Worm (Caenorhabditis elegans) whole organism, early embryonic: ENCODE measurements around the gene T22B7.3.

Experiments
- B0310.2 ChIP-seq: sonication (generic microtip); optimal IDR thresholded peaks from 2 replicates; lab custom pipeline; 2016; ENCODE audit warnings: mild to moderate bottlenecking, missing genetic modification characterization, missing compliant biosample characterization
- F13C5.2 ChIP-seq: sonication (generic microtip); optimal IDR thresholded peaks from 2 replicates; lab custom pipeline; 2017; ENCODE audit warnings: mild to moderate bottlenecking, missing genetic modification characterization, inconsistent platforms, missing compliant biosample characterization
- aly-1 ChIP-seq: sonication (generic microtip); optimal IDR thresholded peaks from 2 replicates; lab custom pipeline; 2016; ENCODE audit warnings: missing genetic modification characterization, missing compliant biosample characterization
- ama-1 ChIP-seq: fragments of 150-350 bp; optimal IDR thresholded peaks from 2 replicates; lab custom pipeline; 2014
- ceh-13 ChIP-seq: fragments of 200-800 bp; sonication (Bioruptor generic); optimal IDR thresholded peaks from 2 replicates; lab custom pipeline; 2018; ENCODE audit warnings: mild to moderate bottlenecking, missing genetic modification characterization, missing compliant biosample characterization
- ceh-36 ChIP-seq: sonication (generic microtip); optimal IDR thresholded peaks from 2 replicates; lab custom pipeline; 2016; ENCODE audit warnings: missing genetic modification characterization, inconsistent platforms, missing compliant biosample characterization
- ets-7 ChIP-seq: sonication (generic microtip); optimal IDR thresholded peaks from 2 replicates; lab custom pipeline; 2016; ENCODE audit warnings: missing genotype, missing genetic modification characterization, missing compliant biosample characterization
- flt-1 ChIP-seq: fragments of 200-800 bp; sonication (Bioruptor generic); IDR thresholded peaks from 2 replicates; pipeline ENCODE4 v1.3.6; 2022; ENCODE audit warnings: missing genetic modification characterization, missing compliant biosample characterization
- hmbx-1 ChIP-seq: sonication (generic microtip); optimal IDR thresholded peaks from 2 replicates; lab custom pipeline; 2016; ENCODE audit warnings: mild to moderate bottlenecking, missing genetic modification characterization, missing compliant biosample characterization
- hmg-4 ChIP-seq: fragments of 200-800 bp; sonication (Bioruptor generic); optimal IDR thresholded peaks from 2 replicates; lab custom pipeline; 2018; ENCODE audit warnings: mild to moderate bottlenecking, missing genetic modification characterization, missing compliant biosample characterization
- hnd-1 ChIP-seq: sonication (generic microtip); optimal IDR thresholded peaks from 2 replicates; lab custom pipeline; 2016; ENCODE audit warnings: missing genetic modification characterization, missing compliant biosample characterization
- pes-1 ChIP-seq: fragments of 200-800 bp; sonication (Bioruptor generic); IDR thresholded peaks from 2 replicates; pipeline ENCODE4 v1.3.6; 2022; ENCODE audit warnings: missing genetic modification reagents, missing genetic modification characterization, missing compliant biosample characterization
- scrt-1 ChIP-seq: fragments of 200-800 bp; sonication (Bioruptor generic); IDR thresholded peaks from 2 replicates; pipeline ENCODE4 v1.3.6; 2022; ENCODE audit warnings: missing genetic modification characterization, missing compliant biosample characterization
- sea-1 ChIP-seq: fragments of 200-800 bp; sonication (Bioruptor generic); conservative IDR thresholded peaks from 2 replicates; pipeline ENCODE4 v1.3.6; 2022; ENCODE audit warnings: missing genetic modification characterization, missing compliant biosample characterization
- tbx-11 ChIP-seq: fragments of 200-800 bp; sonication (Bioruptor generic); IDR thresholded peaks from 2 replicates; pipeline ENCODE4 v1.3.6; 2022; ENCODE audit warnings: missing genetic modification characterization, missing compliant biosample characterization
- tbx-37 ChIP-seq: fragments of 200-800 bp; sonication (Bioruptor generic); conservative IDR thresholded peaks from 2 replicates; pipeline ENCODE4 v1.3.6; 2022; ENCODE audit warnings: missing genetic modification reagents, missing genetic modification characterization, missing compliant biosample characterization
- tra-4 ChIP-seq: sonication (generic microtip); optimal IDR thresholded peaks from 2 replicates; lab custom pipeline; 2017; ENCODE audit warnings: missing genetic modification characterization, missing compliant biosample characterization

The T22B7.3 gene

ce11 chrX:5699555-5699954 lies 52.4 kb downstream of the T22B7.3 start:
- TF ChIP-seq hmg-4 (no peak), sea-1 (GFP tag; lab: Robert Waterston, UW) (no peak), hmbx-1 (tag; lab: Kevin White, UChicago) (no peak), ceh-13 (no peak), scrt-1 (no peak), ama-1 (lab: Kevin White, UChicago) (no peak), F13C5.2 (tag; lab: Kevin White, UChicago) (no peak), ets-7 (tag; lab: Kevin White, UChicago) (no peak), aly-1 (tag; lab: Kevin White, UChicago) (no peak), B0310.2 (tag; lab: Kevin White, UChicago) (no peak), ceh-36 (tag; lab: Kevin White, UChicago) (no peak), flt-1 (GFP tag; lab: Robert Waterston, UW) (no peak), tra-4 (tag; lab: Kevin White, UChicago) (no peak), tbx-37 (GFP tag; lab: Robert Waterston, UW) (no peak), pes-1 (no peak), hnd-1 (tag; lab: Kevin White, UChicago) (no peak), tbx-11 (GFP tag; lab: Robert Waterston, UW) (no peak)
